Worm (Caenorhabditis elegans): ENCODE measurements around the gene F57F4.2.

Gene F57F4.2

DNA sequence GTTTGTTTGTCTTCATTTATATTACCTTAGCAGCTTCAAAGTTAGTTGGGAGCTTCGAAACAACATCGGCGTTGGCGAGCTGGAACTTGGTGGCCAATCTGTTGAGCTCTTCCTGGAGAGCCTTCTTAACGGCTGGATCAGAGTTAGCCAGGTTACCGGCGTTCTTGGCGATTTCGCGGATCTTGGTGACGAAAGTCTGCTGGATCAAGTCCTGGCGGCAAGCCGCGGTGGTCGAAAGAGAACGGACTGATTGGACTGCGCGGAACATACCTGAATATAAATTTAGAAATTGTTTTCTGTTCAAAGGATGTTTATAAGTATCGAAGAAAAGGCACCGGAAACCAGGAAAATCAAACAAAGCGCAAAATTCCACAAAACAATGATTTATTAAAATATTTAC, 37.3 kb upstream of the F57F4.2 start, which contains the start of gene atp-4:
TSS of gene atp-4 (minus strand) at position 270 of the 400 bp plus-strand sequence.
- peak; percentile 11 for TF ChIP-seq Y55F3AM.14 (GFP tag; optimal IDR thresholded peaks at IDR 0.05)
- no peak for TF ChIP-seq sma-9 (GFP tag; optimal IDR thresholded peaks at IDR 0.05)
- no peak for TF ChIP-seq sma-9 (tag; optimal IDR thresholded peaks at IDR 0.05)
- no peak for TF ChIP-seq egl-27 (tag; optimal IDR thresholded peaks at IDR 0.05)
- no peak for TF ChIP-seq mdl-1 (tag; optimal IDR thresholded peaks at IDR 0.05)

DNA sequence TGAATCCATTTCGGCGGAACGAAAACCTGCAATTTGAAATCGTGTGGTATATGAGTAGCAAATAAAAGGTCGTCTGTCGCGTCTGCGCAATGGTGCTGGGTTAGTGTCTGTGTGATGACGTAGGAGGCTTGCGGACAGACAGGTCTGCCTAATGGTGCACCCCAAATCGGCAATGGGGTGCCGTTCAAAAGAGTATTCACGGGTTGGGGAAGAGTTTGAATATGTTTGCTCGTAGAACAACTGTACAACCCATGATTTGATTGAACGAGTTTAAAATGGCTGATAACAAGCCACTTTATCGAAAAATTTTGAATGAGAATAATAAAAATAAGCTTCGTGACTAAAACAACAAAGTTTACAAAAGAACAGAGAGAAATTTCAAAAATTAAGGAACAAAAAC, 36.4 kb upstream of the F57F4.2 start, which contains the start of gene T05H4.11:
TSS of gene T05H4.11 (minus strand) at position 335 of the 400 bp plus-strand sequence.
- TF ChIP-seq lin-13 (GFP tag; optimal IDR thresholded peaks at IDR 0.05) (no peak), sma-3 (GFP tag; optimal IDR thresholded peaks at IDR 0.05) (peak; percentile 44), ztf-11 (tag; optimal IDR thresholded peaks at IDR 0.05) (no peak), ama-1 (optimal IDR thresholded peaks at IDR 0.05) (peak; percentile 24), aly-2 (tag; optimal IDR thresholded peaks at IDR 0.05) (no peak), nhr-10 (tag; optimal IDR thresholded peaks at IDR 0.05) (no peak), skn-1 (tag; optimal IDR thresholded peaks at IDR 0.05) (no peak), crh-2 (tag; optimal IDR thresholded peaks at IDR 0.05) (peak; percentile 4), F13H6.1 (tag; optimal IDR thresholded peaks at IDR 0.05) (peak; percentile 8), gmeb-1 (tag; optimal IDR thresholded peaks at IDR 0.05) (peak; percentile 26), ceh-82 (tag; optimal IDR thresholded peaks at IDR 0.05) (no peak), lsy-2 (tag; optimal IDR thresholded peaks at IDR 0.05) (peak in 1 of 2 experiments; percentile 4), nhr-23 (tag; optimal IDR thresholded peaks at IDR 0.05) (no peak)

DNA sequence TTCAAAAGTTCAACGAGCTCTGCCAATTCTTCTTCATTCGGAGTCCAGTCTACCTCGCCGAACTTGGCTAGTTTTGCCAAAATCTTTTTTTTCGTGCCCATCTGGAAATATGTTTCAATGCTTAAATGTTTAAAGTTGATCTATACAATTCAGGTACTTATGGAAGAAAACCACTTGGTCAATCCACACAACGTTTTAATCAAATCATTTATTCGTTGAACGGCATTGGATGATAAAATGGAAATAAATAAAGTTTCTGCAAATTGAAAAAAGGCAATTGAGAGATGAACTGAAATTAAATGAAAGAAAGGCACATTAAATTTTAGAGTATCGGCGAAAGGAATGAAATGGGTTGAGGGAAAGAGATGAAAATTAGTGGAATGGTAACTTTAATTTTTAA, 34.5 kb upstream of the F57F4.2 start, which contains the start of gene urb-1:
TSS of gene urb-1 (minus strand) at position 101 of the 400 bp plus-strand sequence.
- TF ChIP-seq unc-55 (GFP tag; optimal IDR thresholded peaks at IDR 0.05) (no peak), lin-13 (GFP tag; optimal IDR thresholded peaks at IDR 0.05) (no peak), lsy-2 (tag; optimal IDR thresholded peaks at IDR 0.05) (no peak), nhr-129 (tag; optimal IDR thresholded peaks at IDR 0.05) (no peak), sma-9 (GFP tag; optimal IDR thresholded peaks at IDR 0.05) (no peak), sma-9 (tag; optimal IDR thresholded peaks at IDR 0.05) (no peak), nhr-25 (tag; optimal IDR thresholded peaks at IDR 0.05) (no peak), elt-1 (tag; optimal IDR thresholded peaks at IDR 0.05) (no peak), ztf-4 (tag; optimal IDR thresholded peaks at IDR 0.05) (no peak), sem-4 (tag; optimal IDR thresholded peaks at IDR 0.05) (no peak), unc-39 (tag; optimal IDR thresholded peaks at IDR 0.05) (no peak), skn-1 (tag; optimal IDR thresholded peaks at IDR 0.05) (no peak), alr-1 (tag; optimal IDR thresholded peaks at IDR 0.05) (no peak), elt-3 (tag; optimal IDR thresholded peaks at IDR 0.05) (no peak), mab-5 (tag; optimal IDR thresholded peaks at IDR 0.05) (no peak), dmd-4 (tag; optimal IDR thresholded peaks at IDR 0.05) (no peak), nhr-10 (tag; optimal IDR thresholded peaks at IDR 0.05) (no peak)

DNA sequence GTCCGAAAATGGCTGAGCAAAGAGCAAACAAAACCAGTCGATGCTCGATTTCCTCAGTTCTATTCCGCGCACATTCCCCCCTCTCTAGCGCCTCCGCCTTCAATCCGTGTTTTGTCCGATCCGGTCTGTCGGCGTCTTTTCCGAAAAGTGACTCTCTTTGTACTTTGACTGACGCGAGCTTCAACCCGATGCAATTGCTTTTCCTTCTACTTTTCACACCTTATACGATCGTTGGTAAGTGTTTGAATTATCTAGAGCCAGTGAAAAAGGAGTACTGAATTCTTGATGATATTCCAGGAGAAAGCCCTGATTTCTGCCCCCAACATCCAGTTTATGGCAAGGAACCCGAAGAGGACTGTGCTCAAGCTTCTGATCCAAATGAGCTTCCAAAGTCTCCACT, 25.5 kb upstream of the F57F4.2 start, which contains the start of gene cht-6:
TSS of gene cht-6 (plus strand) at position 9 of the 400 bp plus-strand sequence.
- TF ChIP-seq nhr-25 (tag; optimal IDR thresholded peaks at IDR 0.05) (no peak), fos-1 (tag; optimal IDR thresholded peaks at IDR 0.05) (no peak), unc-55 (GFP tag; optimal IDR thresholded peaks at IDR 0.05) (no peak), crh-2 (tag; optimal IDR thresholded peaks at IDR 0.05) (no peak), nhr-23 (tag; optimal IDR thresholded peaks at IDR 0.05) (no peak), sma-9 (GFP tag; optimal IDR thresholded peaks at IDR 0.05) (no peak), sma-9 (tag; optimal IDR thresholded peaks at IDR 0.05) (no peak), elt-1 (tag; optimal IDR thresholded peaks at IDR 0.05) (no peak), gmeb-1 (tag; optimal IDR thresholded peaks at IDR 0.05) (no peak), snpc-4 (tag; optimal IDR thresholded peaks at IDR 0.05) (no peak), mdl-1 (tag; optimal IDR thresholded peaks at IDR 0.05) (no peak), nhr-237 (tag; optimal IDR thresholded peaks at IDR 0.05) (no peak), skn-1 (tag; optimal IDR thresholded peaks at IDR 0.05) (no peak), nhr-12 (tag; optimal IDR thresholded peaks at IDR 0.05) (no peak)

DNA sequence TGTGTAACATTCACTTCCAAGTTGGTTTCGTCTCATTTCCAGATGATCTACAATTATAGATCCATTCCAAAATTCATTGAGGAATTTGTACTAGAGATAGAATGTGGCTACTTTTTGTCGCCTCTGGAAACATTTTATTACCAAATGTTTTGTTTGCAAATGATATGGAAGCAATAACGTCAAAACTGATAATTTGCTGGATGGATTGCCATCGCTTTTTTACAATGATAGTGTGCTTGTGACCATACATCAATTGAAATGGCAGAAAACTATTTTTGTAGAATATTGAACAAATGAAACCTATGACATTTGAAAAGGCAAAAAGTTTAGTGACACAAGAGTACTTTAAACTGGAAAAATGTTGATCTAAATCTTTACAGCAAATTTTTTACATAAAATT, 24.9 kb upstream of the F57F4.2 start:
- no peak for TF ChIP-seq zag-1 (tag; optimal IDR thresholded peaks at IDR 0.05)
- no peak for TF ChIP-seq ztf-4 (tag; optimal IDR thresholded peaks at IDR 0.05)
- TF ChIP-seq fos-1 (tag; optimal IDR thresholded peaks at IDR 0.05), result peak; percentile 26
